Worm (Caenorhabditis elegans) whole organism, midembryonic: Measurements from ENCODE around the gene C03E10.1.

Source experiments
- T22C8.4 ChIP-seq: fragments of 200-800 bp; sonication (Bioruptor generic); IDR thresholded peaks from 2 replicates; pipeline ENCODE4 v1.3.6; 2022; ENCODE audit warnings: missing genetic modification characterization, missing compliant biosample characterization
- cog-1 ChIP-seq: sonication (generic microtip); optimal IDR thresholded peaks from 2 replicates; lab custom pipeline; 2016; ENCODE audit warnings: missing genetic modification characterization, missing compliant biosample characterization
- flt-1 ChIP-seq: fragments of 200-800 bp; sonication (Bioruptor generic); IDR thresholded peaks from 2 replicates; pipeline ENCODE4 v1.3.6; 2022; ENCODE audit warnings: missing genetic modification characterization, missing compliant biosample characterization
- klf-2 ChIP-seq: fragments of 200-800 bp; sonication (Bioruptor generic); conservative IDR thresholded peaks from 2 replicates; pipeline ENCODE4 v1.3.6; 2022; ENCODE audit warnings: missing genetic modification reagents, missing genetic modification characterization, missing compliant biosample characterization
- med-1 ChIP-seq: sonication (generic microtip); optimal IDR thresholded peaks from 2 replicates; lab custom pipeline; 2017; ENCODE audit warnings: missing genetic modification characterization, mild to moderate bottlenecking, missing compliant biosample characterization, antibody characterized with exemption, missing genetic modification reagents; ENCODE audit not compliant: insufficient read depth
- ref-1 ChIP-seq: fragments of 200-800 bp; sonication (Bioruptor generic); conservative IDR thresholded peaks from 2 replicates; pipeline ENCODE4 v1.3.6; 2022; ENCODE audit warnings: missing genetic modification reagents, missing genetic modification characterization, missing compliant biosample characterization
- tab-1 ChIP-seq: fragments of 200-800 bp; sonication (Bioruptor generic); IDR thresholded peaks from 2 replicates; pipeline ENCODE4 v1.3.6; 2022; ENCODE audit warnings: missing genetic modification characterization, missing compliant biosample characterization

- TF ChIP-seq flt-1 (GFP tag; lab: Robert Waterston, UW) (no peak), T22C8.4 (GFP tag; lab: Robert Waterston, UW) (no peak), med-1 (GFP tag; lab: Kevin White, UChicago) (no peak), klf-2 (GFP tag; lab: Robert Waterston, UW) (no peak), cog-1 (tag; lab: Kevin White, UChicago) (no peak), ref-1 (GFP tag; lab: Robert Waterston, UW) (no peak), tab-1 (GFP tag; lab: Robert Waterston, UW) (no peak)
Measured at ce11 chrV:11252429-11252828, 38.6 kb upstream of the C03E10.1 start, which contains the start of gene srsx-33.
